Worm (Caenorhabditis elegans): ENCODE results near the gene nth-1.

- TF ChIP-seq ceh-20 (GFP tag; IDR thresholded peaks at IDR 0.05) (peak; percentile 98), ZK337.2 (GFP tag; IDR thresholded peaks at IDR 0.05) (peak; percentile 38; the same call in 1 of the 2 replicates), mep-1 (tag; optimal IDR thresholded peaks at IDR 0.05) (peak; percentile 98), dpl-1 (GFP tag; optimal IDR thresholded peaks at IDR 0.05) (peak; percentile 78), ZK546.5 (tag; optimal IDR thresholded peaks at IDR 0.05) (peak in 1 of 2 experiments; percentile 52), nhr-11 (tag; optimal IDR thresholded peaks at IDR 0.05) (peak; percentile 98), nhr-237 (tag; optimal IDR thresholded peaks at IDR 0.05) (peak; percentile 57), dmd-6 (GFP tag; IDR thresholded peaks at IDR 0.05) (peak; percentile 100)
Measured at ce11 chrIII:4281955-4282618, 12.0 kb downstream of the nth-1 start.

Data from whole organism, L4 larva.